Worm (Caenorhabditis elegans) whole organism, L4 larva: ENCODE results near the gene ecps-1.

ENCODE experiments used
- F10B5.3 ChIP-seq: sonication (generic microtip); optimal IDR thresholded peaks from 2 replicates; lab custom pipeline; 2016; ENCODE audit warnings: mild to moderate bottlenecking, missing genetic modification characterization, missing compliant biosample characterization
- F44E2.7 ChIP-seq: fragments of 200-800 bp; sonication (Bioruptor generic); IDR thresholded peaks from 2 replicates; pipeline ENCODE4 v2.1.2; 2022; ENCODE audit warnings: missing genetic modification characterization, missing compliant biosample characterization
- R02D3.7 ChIP-seq: fragments of 150-350 bp; sonication (generic microtip); optimal IDR thresholded peaks from 3 replicates; lab custom pipeline; 2014; ENCODE audit warnings: missing biosample characterization, missing genetic modification characterization
- T20F7.1 ChIP-seq: fragments of 200-800 bp; sonication (Bioruptor generic); optimal IDR thresholded peaks from 2 replicates; lab custom pipeline; 2018; ENCODE audit warnings: mild to moderate bottlenecking, missing genetic modification characterization, missing compliant biosample characterization
- T26A8.4 ChIP-seq: fragments of 200-800 bp; sonication (Bioruptor generic); IDR thresholded peaks from 2 replicates; pipeline ENCODE4 v1.3.6; 2022; ENCODE audit warnings: missing genetic modification characterization, missing compliant biosample characterization
- Y105C5A.15 ChIP-seq: fragments of 200-800 bp; sonication (Bioruptor generic); IDR thresholded peaks from 2 replicates; pipeline ENCODE4 v1.3.6; 2022; ENCODE audit warnings: missing genetic modification characterization, missing compliant biosample characterization
- Y48G9A.11 ChIP-seq: fragments of 200-800 bp; sonication (Bioruptor generic); IDR thresholded peaks from 2 replicates; pipeline ENCODE4 v1.3.6; 2022; ENCODE audit warnings: missing genetic modification reagents, missing genetic modification characterization, missing compliant biosample characterization
- Y75B8A.6 ChIP-seq: fragments of 200-800 bp; sonication (Bioruptor generic); IDR thresholded peaks from 2 replicates; pipeline ENCODE4 v1.3.6; 2022; ENCODE audit warnings: missing genetic modification reagents, missing genetic modification characterization, missing compliant biosample characterization
- ZK337.2 ChIP-seq: fragments of 200-800 bp; sonication (Bioruptor generic); IDR thresholded peaks from 2 replicates; pipeline ENCODE4 v1.3.6; 2022; ENCODE audit warnings: missing genetic modification reagents, missing genetic modification characterization, missing compliant biosample characterization
- ZK546.5 ChIP-seq, 2 experiments: sonication (generic microtip); optimal IDR thresholded peaks; 2 replicates each; lab custom pipeline; 2017; ENCODE audit warnings: missing biosample characterization in 2 of 2, missing genetic modification characterization in 2 of 2
- aha-1 ChIP-seq: fragments of 150-350 bp; peaks from one replicate; lab custom pipeline; 2014; ENCODE audit warnings: missing biosample characterization, missing genetic modification characterization
- aly-2 ChIP-seq: sonication (generic microtip); optimal IDR thresholded peaks from 2 replicates; lab custom pipeline; 2018; ENCODE audit warnings: missing biosample characterization, missing genetic modification characterization
- ceh-20 ChIP-seq: fragments of 200-800 bp; sonication (Bioruptor generic); IDR thresholded peaks from 2 replicates; pipeline ENCODE4 v1.3.6; 2022; ENCODE audit warnings: missing genetic modification reagents, missing genetic modification characterization, missing compliant biosample characterization
- ceh-28 ChIP-seq: fragments of 150-350 bp; optimal IDR thresholded peaks from 2 replicates; lab custom pipeline; 2014; ENCODE audit warnings: missing biosample characterization, missing genetic modification reagents, missing genetic modification characterization
- ceh-62 ChIP-seq: sonication (generic microtip); optimal IDR thresholded peaks from 2 replicates; lab custom pipeline; 2017; ENCODE audit warnings: missing biosample characterization, missing genetic modification characterization
- cey-2 ChIP-seq: sonication (generic microtip); optimal IDR thresholded peaks from 3 replicates; lab custom pipeline; 2017; ENCODE audit warnings: missing genetic modification characterization, mild to moderate bottlenecking, missing compliant biosample characterization, antibody characterized with exemption, borderline replicate concordance; ENCODE audit not compliant: insufficient read depth
- ctbp-1 ChIP-seq: fragments of 200-800 bp; sonication (Bioruptor generic); IDR thresholded peaks from 2 replicates; pipeline ENCODE4 v1.3.6; 2022; ENCODE audit warnings: missing genetic modification reagents, missing genetic modification characterization, missing compliant biosample characterization
- daf-8 ChIP-seq: fragments of 200-800 bp; sonication (Bioruptor generic); IDR thresholded peaks from 2 replicates; pipeline ENCODE4 v1.3.6; 2022; ENCODE audit warnings: missing genetic modification characterization, missing compliant biosample characterization
- dmd-8 ChIP-seq: fragments of 200-800 bp; sonication (Bioruptor generic); IDR thresholded peaks from 2 replicates; pipeline ENCODE4 v1.3.6; 2022; ENCODE audit warnings: missing genetic modification characterization, missing compliant biosample characterization
- egl-27 ChIP-seq: sonication (generic microtip); optimal IDR thresholded peaks from 3 replicates; lab custom pipeline; 2017; ENCODE audit warnings: missing biosample characterization, missing genetic modification reagents, missing genetic modification characterization
- egl-43 ChIP-seq: fragments of 200-800 bp; sonication (Bioruptor generic); IDR thresholded peaks from 2 replicates; pipeline ENCODE4 v1.3.6; 2022; ENCODE audit warnings: missing genetic modification reagents, missing genetic modification characterization, missing compliant biosample characterization
- hlh-11 ChIP-seq: fragments of 200-800 bp; sonication (Bioruptor generic); optimal IDR thresholded peaks from 2 replicates; lab custom pipeline; 2018; ENCODE audit warnings: mild to moderate bottlenecking, missing genetic modification characterization, missing compliant biosample characterization
- hmg-1.1 ChIP-seq: fragments of 200-800 bp; sonication (Bioruptor generic); IDR thresholded peaks from 2 replicates; pipeline ENCODE4 v1.3.6; 2022; ENCODE audit warnings: missing genetic modification reagents, missing genetic modification characterization, missing compliant biosample characterization
- jun-1 ChIP-seq: fragments of 150-350 bp; optimal IDR thresholded peaks from 2 replicates; lab custom pipeline; 2014; ENCODE audit warnings: missing biosample characterization, missing genetic modification reagents, missing genetic modification characterization
- lim-7 ChIP-seq: fragments of 200-800 bp; sonication (Bioruptor generic); IDR thresholded peaks from 2 replicates; pipeline ENCODE4 v1.3.6; 2022; ENCODE audit warnings: missing genetic modification characterization, missing compliant biosample characterization
- lin-13 ChIP-seq: fragments of 150-350 bp; optimal IDR thresholded peaks from 2 replicates; lab custom pipeline; 2014; ENCODE audit warnings: missing biosample characterization, missing genetic modification reagents, missing genetic modification characterization
- lin-15B ChIP-seq: fragments of 150-350 bp; sonication (generic microtip); optimal IDR thresholded peaks from 3 replicates; lab custom pipeline; 2014; ENCODE audit warnings: missing biosample characterization, missing genetic modification characterization
- lin-38 ChIP-seq: fragments of 200-800 bp; sonication (Bioruptor generic); IDR thresholded peaks from 2 replicates; pipeline ENCODE4 v1.3.6; 2022; ENCODE audit warnings: missing genetic modification reagents, missing genetic modification characterization, missing compliant biosample characterization
- madf-9 ChIP-seq: fragments of 200-800 bp; sonication (Bioruptor generic); conservative IDR thresholded peaks from 2 replicates; pipeline ENCODE4 v1.3.6; 2022; ENCODE audit warnings: missing genetic modification reagents, missing genetic modification characterization, missing compliant biosample characterization
- mdl-1 ChIP-seq, 2 experiments: fragments of 150-350 bp in 1 of 2; sonication (generic microtip) in 1 of 2; optimal IDR thresholded peaks; 2 replicates each; lab custom pipeline; 2014 to 2017; ENCODE audit warnings: missing biosample characterization in 2 of 2, missing genetic modification characterization in 2 of 2
- mdt-29 ChIP-seq: fragments of 200-800 bp; sonication (Bioruptor generic); IDR thresholded peaks from 2 replicates; pipeline ENCODE4 v1.3.6; 2022; ENCODE audit warnings: missing genetic modification reagents, missing genetic modification characterization, missing compliant biosample characterization
- mxl-2 ChIP-seq: fragments of 200-800 bp; sonication (Bioruptor generic); conservative IDR thresholded peaks from 2 replicates; pipeline ENCODE4 v1.3.6; 2022; ENCODE audit warnings: missing genetic modification reagents, missing genetic modification characterization, missing compliant biosample characterization
- mxl-3 ChIP-seq: fragments of 200-800 bp; sonication (Bioruptor generic); optimal IDR thresholded peaks from 2 replicates; lab custom pipeline; 2018; ENCODE audit warnings: mild to moderate bottlenecking, missing genetic modification characterization, missing compliant biosample characterization
- nhr-10 ChIP-seq: fragments of 150-350 bp; optimal IDR thresholded peaks from 2 replicates; lab custom pipeline; 2014; ENCODE audit warnings: missing biosample characterization, missing genetic modification characterization
- nhr-11 ChIP-seq: fragments of 150-350 bp; optimal IDR thresholded peaks from 2 replicates; lab custom pipeline; 2014; ENCODE audit warnings: missing biosample characterization, missing genetic modification characterization
- nhr-111 ChIP-seq: fragments of 200-800 bp; sonication (Bioruptor generic); optimal IDR thresholded peaks from 2 replicates; lab custom pipeline; 2018; ENCODE audit warnings: mild to moderate bottlenecking, missing genetic modification characterization, missing compliant biosample characterization
- nhr-237 ChIP-seq: sonication (generic microtip); optimal IDR thresholded peaks from 2 replicates; lab custom pipeline; 2017; ENCODE audit warnings: missing biosample characterization, missing genetic modification characterization
- rbr-2 ChIP-seq: sonication (generic microtip); optimal IDR thresholded peaks from 2 replicates; lab custom pipeline; 2016; ENCODE audit warnings: missing genotype, missing genetic modification characterization, missing compliant biosample characterization
- saeg-2 ChIP-seq: fragments of 200-800 bp; sonication (Bioruptor generic); IDR thresholded peaks from 2 replicates; pipeline ENCODE4 v1.3.6; 2022; ENCODE audit warnings: missing genetic modification reagents, missing genetic modification characterization, missing compliant biosample characterization
- set-16 ChIP-seq: fragments of 200-800 bp; sonication (Bioruptor generic); IDR thresholded peaks from 2 replicates; pipeline ENCODE4 v1.3.6; 2022; ENCODE audit warnings: missing genetic modification reagents, missing genetic modification characterization, missing compliant biosample characterization
- skn-1 ChIP-seq: fragments of 150-350 bp; optimal IDR thresholded peaks from 2 replicates; lab custom pipeline; 2014; ENCODE audit warnings: missing biosample characterization, missing genetic modification characterization
- snpc-1.2 ChIP-seq: fragments of 200-800 bp; sonication (Bioruptor generic); IDR thresholded peaks from 2 replicates; pipeline ENCODE4 v1.3.6; 2022; ENCODE audit warnings: missing genetic modification reagents, missing genetic modification characterization, missing compliant biosample characterization
- unc-130 ChIP-seq: sonication (generic microtip); optimal IDR thresholded peaks from 2 replicates; lab custom pipeline; 2016; ENCODE audit warnings: missing genetic modification reagents, missing genetic modification characterization, missing compliant biosample characterization
- unc-39 ChIP-seq: sonication (generic microtip); optimal IDR thresholded peaks from 2 replicates; lab custom pipeline; 2017; ENCODE audit warnings: missing biosample characterization, missing genetic modification characterization
- vab-7 ChIP-seq: fragments of 200-800 bp; sonication (Bioruptor generic); IDR thresholded peaks from 2 replicates; pipeline ENCODE4 v1.3.6; 2022; ENCODE audit warnings: missing genetic modification reagents, missing genetic modification characterization, missing compliant biosample characterization
- zfp-2 ChIP-seq: sonication (generic microtip); optimal IDR thresholded peaks from 2 replicates; lab custom pipeline; 2016; ENCODE audit warnings: mild to moderate bottlenecking, missing genetic modification characterization, missing compliant biosample characterization
- zfp-3 ChIP-seq: fragments of 200-800 bp; sonication (Bioruptor generic); conservative IDR thresholded peaks from 2 replicates; pipeline ENCODE4 v1.3.6; 2022; ENCODE audit warnings: missing genetic modification reagents, missing genetic modification characterization, missing compliant biosample characterization
- ztf-7 ChIP-seq: fragments of 150-350 bp; optimal IDR thresholded peaks from 2 replicates; lab custom pipeline; 2014; ENCODE audit warnings: missing biosample characterization, missing genetic modification characterization

Gene ecps-1

DNA sequence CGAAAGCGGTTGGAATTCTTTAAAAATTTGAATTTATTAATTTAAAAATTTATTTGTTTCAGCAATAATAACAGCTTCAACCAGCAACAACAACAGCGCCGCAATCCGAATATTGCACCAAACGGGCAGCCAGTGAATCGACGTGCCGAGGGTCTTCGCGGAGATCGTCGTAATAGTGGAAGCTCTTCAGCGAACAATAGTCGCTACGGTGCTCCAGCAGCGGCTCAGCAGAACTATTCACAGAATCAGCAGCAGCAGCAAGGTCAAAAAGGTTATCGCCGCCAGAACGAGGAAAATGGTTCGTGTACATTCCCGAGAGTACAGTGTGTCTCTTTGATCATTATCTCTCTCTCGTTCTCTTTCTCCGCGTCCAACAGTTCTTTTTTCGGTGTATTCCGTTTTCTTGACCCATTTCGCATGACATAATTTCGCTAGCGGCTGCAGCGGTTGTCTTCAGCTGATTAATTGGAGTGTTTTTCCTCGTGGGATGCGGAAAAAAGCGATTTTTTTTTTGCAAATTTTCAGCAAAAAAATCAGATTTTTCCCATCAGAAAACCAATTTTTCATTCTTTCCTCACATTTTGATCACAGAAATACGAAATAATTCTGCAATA is 2.7 kb upstream of the ecps-1 start:
- TF ChIP-seq set-16 (peak; percentile 46; the same call in 1 of the 2 replicates), F10B5.3 (tag; lab: Kevin White, UChicago) (no peak), hmg-1.1 (GFP tag; lab: Robert Waterston, UW) (0 out of 2 replicates have a peak, but pooled peaks have one; percentile 14), aha-1 (peak; percentile 56)

DNA sequence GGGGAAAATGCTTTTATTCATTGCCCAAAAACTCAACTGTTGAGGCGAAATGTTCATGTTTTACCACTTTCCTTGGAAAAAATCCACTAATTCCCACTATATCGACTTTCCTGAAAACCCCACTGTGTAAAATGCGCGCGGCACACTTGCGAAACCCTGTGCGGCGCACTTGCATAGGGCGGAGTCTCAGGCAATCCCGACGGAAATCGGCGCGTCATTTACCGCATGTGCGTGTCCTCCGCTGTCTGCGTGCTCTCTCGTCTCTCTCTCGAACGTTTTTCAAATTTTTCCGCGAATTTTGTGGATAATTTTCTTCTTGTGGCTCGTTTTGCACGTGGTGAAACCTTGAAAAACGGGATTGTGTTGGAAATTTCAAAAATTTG is 804 bp upstream of the ecps-1 start, which contains the start of gene atx-2:
Gene atx-2 (plus strand): TSS at position 226 of the 383 bp plus-strand sequence.
- TF ChIP-seq saeg-2 (GFP tag; lab: Robert Waterston, UW) (0 out of 2 replicates have a peak, but pooled peaks have one; percentile 61), R02D3.7 (peak; percentile 31), unc-39 (no peak), dmd-8 (GFP tag; lab: Robert Waterston, UW) (peak; percentile 93), vab-7 (GFP tag; lab: Robert Waterston, UW) (peak; percentile 97), snpc-1.2 (GFP tag; lab: Robert Waterston, UW) (peak; percentile 77), aha-1 (peak; percentile 91), hmg-1.1 (GFP tag; lab: Robert Waterston, UW) (peak; percentile 93), Y75B8A.6 (GFP tag; lab: Robert Waterston, UW) (peak; percentile 71; the same call in 1 of the 2 replicates), nhr-10 (tag; lab: Kevin White, UChicago) (peak; percentile 26), nhr-237 (tag; lab: Kevin White, UChicago) (no peak), ctbp-1 (GFP tag; lab: Robert Waterston, UW) (peak; percentile 79), madf-9 (GFP tag; lab: Robert Waterston, UW) (peak; percentile 99), mdt-29 (GFP tag; lab: Robert Waterston, UW) (peak; percentile 86), skn-1 (tag; lab: Kevin White, UChicago) (peak; percentile 40), Y48G9A.11 (GFP tag; lab: Robert Waterston, UW) (peak; percentile 85; the same call in 1 of the 2 replicates), lim-7 (GFP tag; lab: Robert Waterston, UW) (peak; percentile 78), zfp-3 (GFP tag; lab: Robert Waterston, UW) (peak; percentile 80), T20F7.1 (no peak), egl-43 (GFP tag; lab: Robert Waterston, UW) (peak; percentile 98), ZK546.5 (tag; optimal IDR thresholded peaks at IDR 0.05; lab: Kevin White, UChicago) (peak in 1 of 2 experiments; percentile 30), ceh-20 (peak; percentile 92), unc-130 (peak; percentile 92), aly-2 (tag; lab: Kevin White, UChicago) (no peak), lin-13 (GFP tag; lab: Kevin White, UChicago) (peak; percentile 83), ceh-28 (peak; percentile 45), set-16 (peak; percentile 84), egl-27 (tag; lab: Kevin White, UChicago) (no peak), mdl-1 (tag; optimal IDR thresholded peaks at IDR 0.05; lab: Kevin White, UChicago) (peak; percentile 77 to 96), lin-38 (GFP tag; lab: Robert Waterston, UW) (peak; percentile 98), rbr-2 (tag; lab: Kevin White, UChicago) (peak; percentile 86), hlh-11 (tag; lab: Kevin White, UChicago) (peak; percentile 85), F10B5.3 (tag; lab: Kevin White, UChicago) (peak; percentile 65), cey-2 (tag; lab: Kevin White, UChicago) (no peak), F44E2.7 (GFP tag; lab: Robert Waterston, UW) (peak; percentile 85), zfp-2 (no peak), T26A8.4 (GFP tag; lab: Robert Waterston, UW) (peak; percentile 91), ZK337.2 (GFP tag; lab: Robert Waterston, UW) (peak; percentile 86), daf-8 (no peak), ceh-62 (tag; lab: Kevin White, UChicago) (no peak), jun-1 (tag; lab: Kevin White, UChicago) (peak; percentile 9), nhr-11 (tag; lab: Kevin White, UChicago) (peak; percentile 56), mxl-2 (GFP tag; lab: Robert Waterston, UW) (peak; percentile 41; the same call in 1 of the 2 replicates), ztf-7 (tag; lab: Kevin White, UChicago) (no peak), mxl-3 (GFP tag; lab: Kevin White, UChicago) (peak; percentile 97), lin-15B (tag; lab: Kevin White, UChicago) (peak; percentile 72), Y105C5A.15 (GFP tag; lab: Robert Waterston, UW) (0 out of 2 replicates have a peak, but pooled peaks have one; percentile 80), nhr-111 (GFP tag; lab: Kevin White, UChicago) (peak; percentile 62)
